In the genomic region with DNA sequence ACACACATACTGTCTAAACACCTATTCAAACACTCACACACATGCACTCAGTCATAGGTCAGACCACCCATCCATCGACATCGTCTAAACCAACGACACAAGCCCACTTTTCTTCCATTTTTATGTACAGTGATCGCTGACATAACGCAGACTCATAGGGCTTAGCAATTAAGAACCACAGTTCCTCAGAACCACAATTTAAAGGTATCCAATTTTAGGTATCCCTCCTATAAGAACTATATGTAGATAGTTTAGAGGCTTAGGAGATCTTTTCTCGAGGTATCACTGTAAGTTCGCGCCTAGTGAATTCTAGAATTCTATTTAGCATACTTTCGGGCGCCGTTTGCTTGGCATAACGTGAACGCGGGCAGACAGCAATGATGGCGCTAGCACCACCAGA, we compare ENCODE assay signal across 2 fruit fly cellular contexts.
TF ChIP-seq lines count a peak whose summit lies in the region.

No protein-coding gene starts in this region.

TF ChIP-seq in whole organism, embryonic, 481 proteins besides CTCF, POLR2A, EP300 and RAD21 (continued from another document and continues in another):
- no peak for TF ChIP-seq Max (GFP tag; optimal IDR thresholded peaks at IDR 0.05; lab: Kevin White, UChicago)
- TF ChIP-seq peb (GFP tag; IDR thresholded peaks at IDR 0.05; lab: Robert Waterston, UW) = no peak
- no peak for TF ChIP-seq Sox100B (GFP tag; optimal IDR thresholded peaks at IDR 0.05; lab: Kevin White, UChicago)
- no peak for TF ChIP-seq tll (GFP tag; optimal IDR thresholded peaks at IDR 0.05; lab: Kevin White, UChicago)
- no peak for TF ChIP-seq CG12104 (GFP tag; optimal IDR thresholded peaks at IDR 0.05; lab: Kevin White, UChicago)
- peak; percentile 47 for TF ChIP-seq gem (tag; optimal IDR thresholded peaks at IDR 0.05; lab: Kevin White, UChicago)
- no peak for TF ChIP-seq CG12155 (GFP tag; optimal IDR thresholded peaks at IDR 0.05; lab: Kevin White, UChicago)
- no peak for TF ChIP-seq ro (GFP tag; IDR thresholded peaks at IDR 0.05; lab: Robert Waterston, UW)
- TF ChIP-seq CG18476 (GFP tag; optimal IDR thresholded peaks at IDR 0.05; lab: Kevin White, UChicago) = no peak
- TF ChIP-seq stwl (tag; optimal IDR thresholded peaks at IDR 0.05; lab: Kevin White, UChicago) = no peak
- no peak for TF ChIP-seq CG5180 (GFP tag; optimal IDR thresholded peaks at IDR 0.05; lab: Kevin White, UChicago)
- peak; percentile 27 for TF ChIP-seq CG10654 (GFP tag; optimal IDR thresholded peaks at IDR 0.05; lab: Kevin White, UChicago)
- TF ChIP-seq CG7271 (tag; optimal IDR thresholded peaks at IDR 0.05; lab: Kevin White, UChicago) = no peak
- no peak for TF ChIP-seq CG17912 (GFP tag; optimal IDR thresholded peaks at IDR 0.05; lab: Kevin White, UChicago)
- no peak for TF ChIP-seq CG6854 (GFP tag; optimal IDR thresholded peaks at IDR 0.05; lab: Kevin White, UChicago)
- no peak for TF ChIP-seq CG3065 (GFP tag; optimal IDR thresholded peaks at IDR 0.05; lab: Kevin White, UChicago)
- no peak; the same call in 1 of the 2 replicates for TF ChIP-seq CG5953 (GFP tag; IDR thresholded peaks at IDR 0.05; lab: Robert Waterston, UW)
- TF ChIP-seq Mrtf (GFP tag; IDR thresholded peaks at IDR 0.05; lab: Robert Waterston, UW) = no peak
- no peak for TF ChIP-seq twi (tag; optimal IDR thresholded peaks at IDR 0.05; lab: Kevin White, UChicago)
- no peak for TF ChIP-seq CG12391 (tag; optimal IDR thresholded peaks at IDR 0.05; lab: Kevin White, UChicago)
- TF ChIP-seq wor (GFP tag; IDR thresholded peaks at IDR 0.05; lab: Robert Waterston, UW) = no peak
- no peak for TF ChIP-seq MTF-1 (GFP tag; optimal IDR thresholded peaks at IDR 0.05; lab: Kevin White, UChicago; ENCODE audit: borderline replicate concordance)
- TF ChIP-seq NC2β (GFP tag; optimal IDR thresholded peaks at IDR 0.05; lab: Kevin White, UChicago) = no peak
- TF ChIP-seq oc (tag; optimal IDR thresholded peaks at IDR 0.05; lab: Kevin White, UChicago) = no peak
- TF ChIP-seq CG18599 (GFP tag; optimal IDR thresholded peaks at IDR 0.05; lab: Kevin White, UChicago) = no peak
- TF ChIP-seq Tbp (GFP tag; optimal IDR thresholded peaks at IDR 0.05; lab: Kevin White, UChicago) = no peak
- peak; percentile 60 for TF ChIP-seq mam (GFP tag; optimal IDR thresholded peaks at IDR 0.05; lab: Kevin White, UChicago)
- no peak for TF ChIP-seq Scr (GFP tag; IDR thresholded peaks at IDR 0.05; lab: Robert Waterston, UW; ENCODE audit: partially characterized antibody)
- TF ChIP-seq nerfin-1 (tag; optimal IDR thresholded peaks at IDR 0.05; lab: Kevin White, UChicago) = no peak
- TF ChIP-seq pho (GFP tag; optimal IDR thresholded peaks at IDR 0.05; lab: Kevin White, UChicago) = no peak
- TF ChIP-seq CG2129 (GFP tag; IDR thresholded peaks at IDR 0.05; lab: Robert Waterston, UW; ENCODE audit: partially characterized antibody) = no peak
- TF ChIP-seq croc (GFP tag; conservative IDR thresholded peaks at IDR 0.05; lab: Robert Waterston, UW) = peak; percentile 28; the same call in 1 of the 3 replicates
- peak; percentile 81; the same call in 2 of the 3 replicates for TF ChIP-seq ci (GFP tag; IDR thresholded peaks at IDR 0.05; lab: Robert Waterston, UW)
- TF ChIP-seq Dip2 (GFP tag; IDR thresholded peaks at IDR 0.05; lab: Robert Waterston, UW) = no peak
- TF ChIP-seq hkb (optimal IDR thresholded peaks at IDR 0.05; lab: Kevin White, UChicago) = no peak
- no peak for TF ChIP-seq hkb (GFP tag; IDR thresholded peaks at IDR 0.05; lab: Robert Waterston, UW)
- TF ChIP-seq CG17359 (tag; optimal IDR thresholded peaks at IDR 0.05; lab: Kevin White, UChicago) = no peak
- no peak for TF ChIP-seq amos (GFP tag; IDR thresholded peaks at IDR 0.05; lab: Robert Waterston, UW; ENCODE audit: partially characterized antibody)
- TF ChIP-seq Taf1 (GFP tag; IDR thresholded peaks at IDR 0.05; lab: Robert Waterston, UW) = no peak
- no peak for TF ChIP-seq Sry-β (GFP tag; optimal IDR thresholded peaks at IDR 0.05; lab: Kevin White, UChicago)
- no peak for TF ChIP-seq CG7372 (GFP tag; IDR thresholded peaks at IDR 0.05; lab: Robert Waterston, UW)
- TF ChIP-seq zf30C (GFP tag; optimal IDR thresholded peaks at IDR 0.05; lab: Kevin White, UChicago) = no peak
- no peak for TF ChIP-seq Myb (GFP tag; optimal IDR thresholded peaks at IDR 0.05; lab: Kevin White, UChicago)
- no peak for TF ChIP-seq CG5245 (GFP tag; optimal IDR thresholded peaks at IDR 0.05; lab: Kevin White, UChicago)
- no peak for TF ChIP-seq CG2678 (tag; optimal IDR thresholded peaks at IDR 0.05; lab: Kevin White, UChicago)
- TF ChIP-seq CG8944 (GFP tag; optimal IDR thresholded peaks at IDR 0.05; lab: Kevin White, UChicago) = peak; percentile 8
- no peak for TF ChIP-seq gsb (GFP tag; IDR thresholded peaks at IDR 0.05; lab: Robert Waterston, UW)
- TF ChIP-seq CG1832 (GFP tag; optimal IDR thresholded peaks at IDR 0.05; lab: Kevin White, UChicago) = no peak
- no peak for TF ChIP-seq CG15696 (tag; optimal IDR thresholded peaks at IDR 0.05; lab: Kevin White, UChicago)
- TF ChIP-seq Six4 (GFP tag; optimal IDR thresholded peaks at IDR 0.05; lab: Kevin White, UChicago) = no peak
- TF ChIP-seq salm (tag; optimal IDR thresholded peaks at IDR 0.05; lab: Kevin White, UChicago) = no peak
- peak; percentile 40; the same call in 1 of the 3 replicates for TF ChIP-seq Optix (GFP tag; IDR thresholded peaks at IDR 0.05; lab: Robert Waterston, UW)
- no peak for TF ChIP-seq CG11723 (GFP tag; optimal IDR thresholded peaks at IDR 0.05; lab: Kevin White, UChicago)
- TF ChIP-seq CG3726 (GFP tag; IDR thresholded peaks at IDR 0.05; lab: Robert Waterston, UW) = no peak
- TF ChIP-seq pita (GFP tag; optimal IDR thresholded peaks at IDR 0.05; lab: Kevin White, UChicago) = no peak
- TF ChIP-seq CoRest (tag; optimal IDR thresholded peaks at IDR 0.05; lab: Kevin White, UChicago) = peak; percentile 46
- peak; percentile 27 for TF ChIP-seq CG30431 (GFP tag; optimal IDR thresholded peaks at IDR 0.05; lab: Kevin White, UChicago)
- no peak for TF ChIP-seq slou (GFP tag; optimal IDR thresholded peaks at IDR 0.05; lab: Kevin White, UChicago)
- TF ChIP-seq CG10543 (GFP tag; optimal IDR thresholded peaks at IDR 0.05; lab: Kevin White, UChicago) = no peak
- no peak for TF ChIP-seq scrt (GFP tag; optimal IDR thresholded peaks at IDR 0.05; lab: Kevin White, UChicago)
- no peak for TF ChIP-seq CG1792 (GFP tag; optimal IDR thresholded peaks at IDR 0.05; lab: Kevin White, UChicago)
- TF ChIP-seq CG6813 (GFP tag; optimal IDR thresholded peaks at IDR 0.05; lab: Kevin White, UChicago) = no peak
- TF ChIP-seq CG13424 (tag; optimal IDR thresholded peaks at IDR 0.05; lab: Kevin White, UChicago) = no peak
- TF ChIP-seq Ada2b (GFP tag; IDR thresholded peaks at IDR 0.05; lab: Robert Waterston, UW) = peak; percentile 60; the same call in 1 of the 2 replicates
- peak; percentile 56; the same call in 1 of the 2 replicates for TF ChIP-seq ara (GFP tag; IDR thresholded peaks at IDR 0.05; lab: Robert Waterston, UW)
- TF ChIP-seq CG18011 (GFP tag; optimal IDR thresholded peaks at IDR 0.05; lab: Kevin White, UChicago) = no peak

TF ChIP-seq in whole organism, prepupa, 60 proteins besides CTCF, POLR2A, EP300 and RAD21 (continued from another document):
- no peak for TF ChIP-seq fd85E (GFP tag; optimal IDR thresholded peaks at IDR 0.05; lab: Kevin White, UChicago)
- TF ChIP-seq CG11902 (GFP tag; optimal IDR thresholded peaks at IDR 0.05; lab: Kevin White, UChicago) = peak; percentile 52
- TF ChIP-seq Gug (GFP tag; IDR thresholded peaks at IDR 0.05; lab: Robert Waterston, UW) = peak; percentile 70; the same call in 1 of the 2 replicates
- peak; percentile 24 for TF ChIP-seq fd59A (GFP tag; optimal IDR thresholded peaks at IDR 0.05; lab: Kevin White, UChicago)
- TF ChIP-seq CG10631 (GFP tag; optimal IDR thresholded peaks at IDR 0.05; lab: Kevin White, UChicago) = peak; percentile 47
- peak; percentile 17 for TF ChIP-seq Sox102F (GFP tag; optimal IDR thresholded peaks at IDR 0.05; lab: Kevin White, UChicago)
- peak; percentile 6 for TF ChIP-seq CG9139 (GFP tag; optimal IDR thresholded peaks at IDR 0.05; lab: Kevin White, UChicago)
- TF ChIP-seq Met (GFP tag; optimal IDR thresholded peaks at IDR 0.05; lab: Kevin White, UChicago) = peak; percentile 47
- peak; percentile 89 for TF ChIP-seq Hr4 (GFP tag; optimal IDR thresholded peaks at IDR 0.05; lab: Kevin White, UChicago)
